Worm (Caenorhabditis elegans): ENCODE measurements around the gene EGAP1.1.
A peak's percentile ranks its signal among the peaks of the same experiment; 100 is the strongest.

The EGAP1.1 gene

ce11 chrIII:5950756-5951345 is 13.8 kb upstream of the EGAP1.1 start:
- TF ChIP-seq unc-39 (tag; optimal IDR thresholded peaks at IDR 0.05) (no peak), nhr-12 (tag; optimal IDR thresholded peaks at IDR 0.05) (no peak), fos-1 (tag; optimal IDR thresholded peaks at IDR 0.05) (no peak), lin-39 (tag; optimal IDR thresholded peaks at IDR 0.05) (no peak), alr-1 (tag; optimal IDR thresholded peaks at IDR 0.05) (no peak), nhr-25 (tag; optimal IDR thresholded peaks at IDR 0.05) (no peak), F13H6.1 (tag; optimal IDR thresholded peaks at IDR 0.05) (peak; percentile 15), mab-5 (tag; optimal IDR thresholded peaks at IDR 0.05) (no peak), elt-1 (tag; optimal IDR thresholded peaks at IDR 0.05) (no peak)

DNA sequence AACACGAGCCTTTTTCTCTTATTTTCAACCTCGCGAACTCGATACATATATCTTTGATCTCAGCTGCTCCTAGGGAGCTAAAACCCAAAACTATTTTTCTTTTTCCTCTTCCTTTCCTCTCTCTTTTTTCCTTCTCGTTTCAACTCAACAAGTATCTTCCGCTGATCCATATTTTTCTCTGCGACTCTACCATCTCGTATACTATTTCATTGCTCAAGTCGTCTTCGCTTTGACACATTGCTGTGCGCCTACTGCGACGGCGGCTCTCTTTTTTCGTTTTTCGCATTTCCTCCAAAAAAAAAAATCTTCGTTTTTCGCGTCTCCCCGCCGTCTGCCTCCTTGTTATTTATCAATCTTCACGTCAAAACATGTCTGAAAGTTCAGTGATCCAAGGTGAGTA is 12.8 kb upstream of the EGAP1.1 start:
- no peak for TF ChIP-seq nhr-23 (tag; optimal IDR thresholded peaks at IDR 0.05)
- TF ChIP-seq sma-9 (GFP tag; optimal IDR thresholded peaks at IDR 0.05), result peak; percentile 55
- TF ChIP-seq sma-9 (tag; optimal IDR thresholded peaks at IDR 0.05), result no peak
- peak; percentile 55 for TF ChIP-seq F13H6.1 (tag; optimal IDR thresholded peaks at IDR 0.05)
- TF ChIP-seq sma-3 (GFP tag; optimal IDR thresholded peaks at IDR 0.05), result no peak
- TF ChIP-seq C34F6.9 (tag; optimal IDR thresholded peaks at IDR 0.05), result peak; percentile 61
- no peak for TF ChIP-seq dmd-4 (tag; optimal IDR thresholded peaks at IDR 0.05)
- peak; percentile 19 for TF ChIP-seq zag-1 (tag; optimal IDR thresholded peaks at IDR 0.05)
- TF ChIP-seq nhr-237 (tag; optimal IDR thresholded peaks at IDR 0.05), result no peak
- TF ChIP-seq elt-1 (tag; optimal IDR thresholded peaks at IDR 0.05), result no peak
- TF ChIP-seq alr-1 (tag; optimal IDR thresholded peaks at IDR 0.05), result no peak
- peak; percentile 71 for TF ChIP-seq unc-55 (GFP tag; optimal IDR thresholded peaks at IDR 0.05)
- TF ChIP-seq nhr-21 (tag; optimal IDR thresholded peaks at IDR 0.05), result no peak
- no peak for TF ChIP-seq ZK546.5 (tag; optimal IDR thresholded peaks at IDR 0.05)
- no peak for TF ChIP-seq Y55F3AM.14 (GFP tag; optimal IDR thresholded peaks at IDR 0.05)
- no peak for TF ChIP-seq nhr-6 (tag; optimal IDR thresholded peaks at IDR 0.05)
- TF ChIP-seq nhr-129 (tag; optimal IDR thresholded peaks at IDR 0.05), result peak; percentile 57
- TF ChIP-seq lsy-2 (tag; optimal IDR thresholded peaks at IDR 0.05), result peak in 1 of 2 experiments; percentile 35
- TF ChIP-seq ztf-11 (tag; optimal IDR thresholded peaks at IDR 0.05), result no peak
- TF ChIP-seq blmp-1 (tag; optimal IDR thresholded peaks at IDR 0.05; ENCODE audit: insufficient read depth), result no peak
- TF ChIP-seq R02D3.7 (tag; optimal IDR thresholded peaks at IDR 0.05), result no peak
- TF ChIP-seq ama-1 (optimal IDR thresholded peaks at IDR 0.05), result peak; percentile 33
- TF ChIP-seq peb-1 (tag; optimal IDR thresholded peaks at IDR 0.05), result no peak
- no peak for TF ChIP-seq ztf-1 (GFP tag; conservative IDR thresholded peaks at IDR 0.05)
- no peak for TF ChIP-seq nhr-10 (tag; optimal IDR thresholded peaks at IDR 0.05)
- TF ChIP-seq skn-1 (tag; optimal IDR thresholded peaks at IDR 0.05), result no peak
- TF ChIP-seq egl-27 (tag; optimal IDR thresholded peaks at IDR 0.05), result no peak
- TF ChIP-seq unc-39 (tag; optimal IDR thresholded peaks at IDR 0.05), result no peak
- TF ChIP-seq fos-1 (tag; optimal IDR thresholded peaks at IDR 0.05), result no peak

ce11 chrIII:5948986-5949385 is 12.0 kb upstream of the EGAP1.1 start:
- TF ChIP-seq F13H6.1 (tag; optimal IDR thresholded peaks at IDR 0.05) (no peak), nhr-21 (tag; optimal IDR thresholded peaks at IDR 0.05) (no peak), nhr-6 (tag; optimal IDR thresholded peaks at IDR 0.05) (no peak), elt-1 (tag; optimal IDR thresholded peaks at IDR 0.05) (no peak), nhr-10 (tag; optimal IDR thresholded peaks at IDR 0.05) (no peak), elt-3 (tag; optimal IDR thresholded peaks at IDR 0.05) (no peak), Y55F3AM.14 (GFP tag; optimal IDR thresholded peaks at IDR 0.05) (no peak), snpc-4 (tag; optimal IDR thresholded peaks at IDR 0.05) (no peak), alr-1 (tag; optimal IDR thresholded peaks at IDR 0.05) (no peak), lin-11 (tag; optimal IDR thresholded peaks at IDR 0.05) (no peak), mab-5 (tag; optimal IDR thresholded peaks at IDR 0.05) (no peak), nhr-12 (tag; optimal IDR thresholded peaks at IDR 0.05) (no peak), peb-1 (tag; optimal IDR thresholded peaks at IDR 0.05) (no peak), dmd-4 (tag; optimal IDR thresholded peaks at IDR 0.05) (no peak), fos-1 (tag; optimal IDR thresholded peaks at IDR 0.05) (no peak), blmp-1 (tag; optimal IDR thresholded peaks at IDR 0.05; ENCODE audit: insufficient read depth) (no peak)
